Worm (Caenorhabditis elegans): ENCODE results near the gene itr-1.

- TF ChIP-seq ztf-18 (tag; optimal IDR thresholded peaks at IDR 0.05) (no peak), sea-2 (GFP tag; IDR thresholded peaks at IDR 0.05) (no peak), mxl-1 (tag; optimal IDR thresholded peaks at IDR 0.05) (no peak), hmg-20 (GFP tag; IDR thresholded peaks at IDR 0.05) (no peak)
Measured at ce11 chrIV:7632535-7632934, 42.4 kb upstream of the itr-1 start, which contains the start of gene F45E4.6.
